Worm (Caenorhabditis elegans): Measurements from ENCODE around the gene C33C12.11.

C33C12.11 gene

DNA sequence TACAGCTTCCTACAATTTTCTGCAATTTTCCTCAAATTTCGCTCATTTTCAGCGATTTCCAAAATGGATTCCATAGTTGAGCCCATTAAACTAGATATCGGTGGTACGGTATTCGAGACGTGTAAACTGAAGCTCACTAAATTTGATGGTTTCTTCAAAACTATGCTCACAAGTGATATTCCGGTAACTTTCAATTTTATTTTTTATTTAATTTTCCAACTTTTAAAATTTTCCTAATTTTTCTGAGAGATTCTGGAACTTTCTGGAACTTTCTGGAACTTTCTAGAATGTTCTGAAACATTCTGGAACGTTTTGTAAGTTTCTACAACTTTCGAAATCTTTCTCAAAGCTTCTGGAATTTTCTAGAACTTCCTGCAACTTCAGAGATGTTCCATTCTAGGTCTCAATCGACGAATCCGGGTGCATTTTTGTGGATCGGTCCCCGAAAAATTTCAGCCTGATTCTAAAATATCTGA lies 16.7 kb downstream of the C33C12.11 start, which contains the start of gene C40A11.2:
Gene C40A11.2, plus strand, starts transcription at position 51 of the 476 bp plus-strand sequence.
- TF ChIP-seq ceh-13 (GFP tag; optimal IDR thresholded peaks at IDR 0.05) (no peak), pes-1 (GFP tag; IDR thresholded peaks at IDR 0.05) (no peak), scrt-1 (GFP tag; IDR thresholded peaks at IDR 0.05) (no peak), tra-4 (tag; optimal IDR thresholded peaks at IDR 0.05) (no peak), sea-1 (GFP tag; conservative IDR thresholded peaks at IDR 0.05) (no peak), flt-1 (GFP tag; IDR thresholded peaks at IDR 0.05) (no peak), B0310.2 (tag; optimal IDR thresholded peaks at IDR 0.05) (no peak), hmbx-1 (tag; optimal IDR thresholded peaks at IDR 0.05) (no peak)

DNA sequence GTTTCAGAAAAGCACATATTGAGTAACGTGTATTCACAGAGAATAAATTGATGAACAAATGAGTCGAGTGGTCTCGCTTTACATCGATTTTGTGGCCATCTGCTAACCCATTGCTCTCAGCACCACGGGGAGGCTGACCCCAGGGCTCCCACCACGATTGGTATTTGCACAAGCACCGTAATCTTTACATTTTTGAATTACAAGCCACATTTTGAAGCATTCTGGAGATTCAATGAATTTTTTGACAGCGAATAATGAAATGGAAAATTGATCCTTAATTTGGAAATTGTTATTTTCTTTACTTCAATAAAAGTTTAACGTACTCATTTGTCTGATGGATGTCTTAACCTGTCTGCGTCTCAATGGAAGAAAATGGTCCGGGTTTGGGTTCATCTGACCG lies 18.1 kb downstream of the C33C12.11 start, which contains the start of gene C40A11.6:
Gene C40A11.6, minus strand, starts transcription at position 101 of the 400 bp plus-strand sequence.
- no peak for TF ChIP-seq tbx-11 (GFP tag; IDR thresholded peaks at IDR 0.05)
- TF ChIP-seq B0310.2 (tag; optimal IDR thresholded peaks at IDR 0.05), result no peak
- no peak for TF ChIP-seq scrt-1 (GFP tag; IDR thresholded peaks at IDR 0.05)
- no peak for TF ChIP-seq hnd-1 (tag; optimal IDR thresholded peaks at IDR 0.05)
- no peak for TF ChIP-seq pes-1 (GFP tag; IDR thresholded peaks at IDR 0.05)
- no peak for TF ChIP-seq hmg-4 (GFP tag; optimal IDR thresholded peaks at IDR 0.05)
- TF ChIP-seq tbx-37 (GFP tag; conservative IDR thresholded peaks at IDR 0.05), result no peak
- TF ChIP-seq ceh-36 (tag; optimal IDR thresholded peaks at IDR 0.05), result no peak
- TF ChIP-seq sea-1 (GFP tag; conservative IDR thresholded peaks at IDR 0.05), result no peak
- no peak for TF ChIP-seq ama-1 (optimal IDR thresholded peaks at IDR 0.05)
- no peak for TF ChIP-seq ets-7 (tag; optimal IDR thresholded peaks at IDR 0.05)
- TF ChIP-seq tra-4 (tag; optimal IDR thresholded peaks at IDR 0.05), result no peak
- no peak for TF ChIP-seq hmbx-1 (tag; optimal IDR thresholded peaks at IDR 0.05)
- TF ChIP-seq aly-1 (tag; optimal IDR thresholded peaks at IDR 0.05), result no peak
- no peak for TF ChIP-seq flt-1 (GFP tag; IDR thresholded peaks at IDR 0.05)
- TF ChIP-seq F13C5.2 (tag; optimal IDR thresholded peaks at IDR 0.05), result no peak
- TF ChIP-seq ceh-13 (GFP tag; optimal IDR thresholded peaks at IDR 0.05), result no peak

DNA sequence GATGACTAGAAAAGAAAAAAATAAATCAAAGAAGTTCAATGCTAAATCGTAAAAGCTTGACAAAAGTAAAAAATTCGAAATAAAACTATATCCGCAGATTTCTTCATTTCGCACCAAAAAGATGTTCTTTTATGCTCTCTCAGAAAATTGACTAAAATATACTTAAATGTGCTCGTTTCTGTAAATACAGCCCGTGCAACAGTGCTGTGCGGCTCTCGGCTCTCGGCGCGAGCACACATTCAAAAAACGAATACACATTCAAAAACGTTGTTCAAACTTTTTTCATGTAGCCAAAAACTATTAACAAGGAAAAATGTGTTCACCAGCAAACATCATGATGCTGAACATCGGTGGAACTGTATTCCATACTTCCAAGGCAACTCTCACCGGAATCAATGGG lies 22.8 kb downstream of the C33C12.11 start, which contains the start of gene C40A11.3:
Gene C40A11.3, plus strand, starts transcription at position 301 of the 400 bp plus-strand sequence.
- no peak for TF ChIP-seq ceh-36 (tag; optimal IDR thresholded peaks at IDR 0.05)
- TF ChIP-seq ceh-13 (GFP tag; optimal IDR thresholded peaks at IDR 0.05), result no peak
- no peak for TF ChIP-seq aly-1 (tag; optimal IDR thresholded peaks at IDR 0.05)
- no peak for TF ChIP-seq tra-4 (tag; optimal IDR thresholded peaks at IDR 0.05)
- no peak for TF ChIP-seq tbx-37 (GFP tag; conservative IDR thresholded peaks at IDR 0.05)
- TF ChIP-seq hmg-4 (GFP tag; optimal IDR thresholded peaks at IDR 0.05), result no peak
- no peak for TF ChIP-seq flt-1 (GFP tag; IDR thresholded peaks at IDR 0.05)
- no peak for TF ChIP-seq pes-1 (GFP tag; IDR thresholded peaks at IDR 0.05)
- TF ChIP-seq scrt-1 (GFP tag; IDR thresholded peaks at IDR 0.05), result no peak
- no peak for TF ChIP-seq hnd-1 (tag; optimal IDR thresholded peaks at IDR 0.05)
- no peak for TF ChIP-seq F13C5.2 (tag; optimal IDR thresholded peaks at IDR 0.05)
- TF ChIP-seq ets-7 (tag; optimal IDR thresholded peaks at IDR 0.05), result no peak

DNA sequence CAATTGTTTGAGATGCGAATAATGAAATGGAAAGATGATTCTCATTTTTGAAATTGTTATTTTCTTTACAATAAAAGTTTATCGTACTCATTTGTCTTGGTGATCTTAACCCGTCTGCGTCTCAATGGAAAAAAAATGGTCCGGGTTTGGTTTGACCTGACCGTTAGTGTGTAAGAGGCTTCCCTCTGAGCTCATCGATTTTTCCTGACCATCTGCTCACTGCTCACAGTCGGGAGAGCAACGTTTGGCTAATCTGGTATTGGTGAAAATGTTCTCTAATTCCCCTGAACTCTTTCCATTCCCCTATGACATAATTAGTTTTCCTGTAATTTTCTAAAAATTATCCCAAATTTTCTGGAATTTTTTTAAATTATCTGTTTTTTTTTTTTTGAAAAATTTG lies 24.7 kb downstream of the C33C12.11 start:
- no peak for TF ChIP-seq ets-7 (tag; optimal IDR thresholded peaks at IDR 0.05)
- no peak for TF ChIP-seq F13C5.2 (tag; optimal IDR thresholded peaks at IDR 0.05)
- no peak for TF ChIP-seq ama-1 (optimal IDR thresholded peaks at IDR 0.05)
- TF ChIP-seq tbx-11 (GFP tag; IDR thresholded peaks at IDR 0.05), result no peak
- TF ChIP-seq B0310.2 (tag; optimal IDR thresholded peaks at IDR 0.05), result no peak
- TF ChIP-seq scrt-1 (GFP tag; IDR thresholded peaks at IDR 0.05), result no peak
- no peak for TF ChIP-seq pes-1 (GFP tag; IDR thresholded peaks at IDR 0.05)
- TF ChIP-seq ceh-36 (tag; optimal IDR thresholded peaks at IDR 0.05), result no peak
- TF ChIP-seq hnd-1 (tag; optimal IDR thresholded peaks at IDR 0.05), result no peak
- TF ChIP-seq tbx-37 (GFP tag; conservative IDR thresholded peaks at IDR 0.05), result no peak

DNA sequence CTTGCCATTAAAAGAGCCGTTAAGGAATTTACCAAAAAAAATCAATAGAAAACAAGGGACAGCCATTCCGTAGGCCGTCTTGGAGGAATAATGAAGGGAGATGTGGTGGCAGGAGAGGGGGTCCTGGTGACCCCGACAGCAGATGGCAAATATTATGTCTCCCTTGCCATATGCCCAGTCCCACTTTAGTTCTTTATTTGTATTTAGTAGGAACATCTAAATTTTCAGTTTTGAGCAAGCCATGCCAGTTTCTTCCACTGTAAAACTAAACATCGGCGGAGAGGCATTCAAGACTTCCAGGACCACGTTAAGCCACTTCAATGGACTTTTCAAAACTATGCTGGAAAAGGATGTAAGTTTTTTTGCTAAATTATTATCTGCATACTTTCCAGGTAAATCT lies 26.4 kb downstream of the C33C12.11 start, which contains the start of gene C40A11.4:
Gene C40A11.4, plus strand, starts transcription at position 188 of the 400 bp plus-strand sequence.
- TF ChIP-seq hmbx-1 (tag; optimal IDR thresholded peaks at IDR 0.05), result no peak
- TF ChIP-seq hnd-1 (tag; optimal IDR thresholded peaks at IDR 0.05), result no peak
- TF ChIP-seq ets-7 (tag; optimal IDR thresholded peaks at IDR 0.05), result no peak
- TF ChIP-seq scrt-1 (GFP tag; IDR thresholded peaks at IDR 0.05), result no peak

DNA sequence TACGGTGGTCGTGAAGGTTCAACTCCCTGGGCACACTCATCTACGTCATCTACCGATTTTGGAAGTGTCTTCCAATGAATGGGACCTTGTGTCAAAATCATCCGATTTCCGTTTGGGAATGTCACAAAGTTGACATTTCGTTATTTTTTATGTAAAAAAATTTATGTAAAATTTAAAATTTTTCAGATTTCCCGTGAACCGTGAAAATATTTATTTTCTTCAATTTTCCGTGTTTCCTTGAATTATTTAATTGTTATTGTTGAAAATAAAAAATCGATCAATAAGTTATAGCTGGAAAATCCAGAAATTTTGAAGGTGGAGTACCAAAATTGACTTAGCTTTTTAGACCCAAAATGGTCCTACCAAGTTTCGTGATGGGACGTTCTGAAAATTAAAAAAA lies 28.0 kb downstream of the C33C12.11 start, which contains the start of gene hpo-7:
Gene hpo-7, minus strand, starts transcription at position 101 of the 400 bp plus-strand sequence.
- TF ChIP-seq scrt-1 (GFP tag; IDR thresholded peaks at IDR 0.05) (no peak), hmbx-1 (tag; optimal IDR thresholded peaks at IDR 0.05) (no peak), flt-1 (GFP tag; IDR thresholded peaks at IDR 0.05) (no peak), ceh-13 (GFP tag; optimal IDR thresholded peaks at IDR 0.05) (no peak), hnd-1 (tag; optimal IDR thresholded peaks at IDR 0.05) (no peak), ets-7 (tag; optimal IDR thresholded peaks at IDR 0.05) (no peak), F13C5.2 (tag; optimal IDR thresholded peaks at IDR 0.05) (no peak), ama-1 (optimal IDR thresholded peaks at IDR 0.05) (no peak), sea-1 (GFP tag; conservative IDR thresholded peaks at IDR 0.05) (no peak), tra-4 (tag; optimal IDR thresholded peaks at IDR 0.05) (no peak), tbx-37 (GFP tag; conservative IDR thresholded peaks at IDR 0.05) (no peak), aly-1 (tag; optimal IDR thresholded peaks at IDR 0.05) (no peak), hmg-4 (GFP tag; optimal IDR thresholded peaks at IDR 0.05) (no peak), ceh-36 (tag; optimal IDR thresholded peaks at IDR 0.05) (no peak)

DNA sequence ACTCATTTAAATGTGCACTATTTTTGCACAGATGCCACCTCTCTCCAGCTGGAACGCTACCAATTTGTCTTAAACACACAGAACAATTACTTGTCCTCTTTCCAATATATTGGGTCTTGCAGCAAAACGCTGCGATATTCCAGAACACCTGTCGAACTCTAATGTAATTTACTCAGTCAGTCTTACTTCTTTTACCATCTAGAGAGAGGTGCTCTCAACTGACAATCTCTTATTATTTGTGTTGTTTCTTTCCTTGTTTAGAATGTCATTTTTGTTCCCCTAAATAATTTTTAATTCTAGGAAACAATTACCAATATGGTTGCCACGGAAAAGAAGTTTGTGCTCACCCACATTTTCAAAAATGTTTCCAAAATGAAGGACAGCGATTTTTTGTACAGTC lies 32.9 kb downstream of the C33C12.11 start, which contains the start of gene sdz-28:
Gene sdz-28, plus strand, starts transcription at position 301 of the 400 bp plus-strand sequence.
- no peak for TF ChIP-seq B0310.2 (tag; optimal IDR thresholded peaks at IDR 0.05)
- TF ChIP-seq hmg-4 (GFP tag; optimal IDR thresholded peaks at IDR 0.05), result no peak
- TF ChIP-seq ceh-13 (GFP tag; optimal IDR thresholded peaks at IDR 0.05), result no peak

DNA sequence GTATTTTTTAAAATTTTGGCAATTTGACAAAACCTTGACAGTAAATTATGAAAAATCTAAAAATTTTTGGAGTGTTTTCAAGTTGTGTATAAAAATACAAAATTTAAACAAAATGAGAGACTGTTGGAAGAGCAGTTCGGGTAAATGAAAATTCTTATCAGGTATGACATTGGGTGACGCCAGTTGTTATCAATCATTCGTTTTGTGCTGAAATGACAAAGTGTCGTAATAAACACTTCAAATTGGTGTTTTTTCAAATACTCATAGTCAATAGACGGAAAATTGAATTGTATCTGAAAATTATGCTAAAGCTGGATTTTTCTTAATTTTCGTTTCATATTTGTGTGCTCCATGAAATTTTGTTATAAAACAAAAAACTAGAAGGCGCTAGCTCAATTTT lies 40.9 kb downstream of the C33C12.11 start:
- no peak for TF ChIP-seq ama-1 (optimal IDR thresholded peaks at IDR 0.05)
- TF ChIP-seq B0310.2 (tag; optimal IDR thresholded peaks at IDR 0.05), result no peak
- no peak for TF ChIP-seq hnd-1 (tag; optimal IDR thresholded peaks at IDR 0.05)
